Worm (Caenorhabditis elegans): ENCODE data around the gene F02H6.7.

DNA sequence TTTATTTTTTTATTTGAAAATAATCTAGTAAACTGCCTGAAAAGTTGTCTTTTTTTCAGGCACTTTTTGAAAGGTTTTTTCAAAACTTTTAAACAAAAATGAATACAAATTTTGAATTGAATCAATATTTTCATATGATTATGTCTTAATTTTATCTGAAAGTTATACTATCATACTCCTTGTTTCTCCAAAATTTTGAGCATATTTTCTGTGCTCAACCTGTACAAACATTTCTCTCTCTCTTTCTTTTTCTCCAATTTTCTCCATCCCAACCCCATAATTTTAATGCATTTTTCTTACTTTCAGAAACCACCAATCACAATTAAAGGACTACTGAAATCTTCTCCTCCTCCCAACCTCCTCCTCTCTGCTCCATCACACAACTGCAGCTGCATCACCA, 48.2 kb upstream of the F02H6.7 start, which contains the start of gene ilcr-1:
- TF ChIP-seq lin-13 (GFP tag; optimal IDR thresholded peaks at IDR 0.05) (no peak), dpl-1 (GFP tag; optimal IDR thresholded peaks at IDR 0.05) (no peak), hpl-2 (GFP tag; optimal IDR thresholded peaks at IDR 0.05) (no peak), lin-35 (GFP tag; optimal IDR thresholded peaks at IDR 0.05) (no peak), blmp-1 (tag; optimal IDR thresholded peaks at IDR 0.05) (no peak), ceh-63 (GFP tag; optimal IDR thresholded peaks at IDR 0.05) (no peak), alr-1 (tag; optimal IDR thresholded peaks at IDR 0.05; ENCODE audit: borderline replicate concordance) (no peak), pqm-1 (tag; optimal IDR thresholded peaks at IDR 0.05) (no peak), unc-62 (GFP tag; optimal IDR thresholded peaks at IDR 0.05) (no peak), lsy-2 (tag; optimal IDR thresholded peaks at IDR 0.05) (no peak), nhr-77 (tag; optimal IDR thresholded peaks at IDR 0.05) (no peak), ces-1 (GFP tag; optimal IDR thresholded peaks at IDR 0.05) (no peak), nhr-237 (tag; optimal IDR thresholded peaks at IDR 0.05) (no peak)
